Fruit fly (Drosophila melanogaster): Measurements from ENCODE around the gene Pgant8.

The Pgant8 gene

DNA sequence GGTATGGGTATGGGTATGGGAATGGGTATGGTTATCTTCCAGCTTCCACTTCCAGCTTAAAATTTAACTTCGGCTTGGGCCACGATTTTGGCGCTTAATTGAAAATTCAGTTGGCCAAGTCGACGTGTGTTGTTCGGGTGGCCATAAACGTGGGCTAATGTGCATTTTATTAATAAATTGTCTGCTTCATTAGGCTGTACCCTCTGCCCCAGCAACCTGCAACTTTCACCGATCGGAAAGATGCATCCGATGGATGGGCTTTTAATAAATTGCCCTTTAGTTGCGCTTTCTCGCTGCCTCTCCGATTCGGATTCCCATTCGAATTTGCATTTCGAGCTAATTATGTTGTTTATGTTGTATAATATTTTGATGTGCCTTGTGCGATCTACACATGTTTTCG, 11.5 kb downstream of the Pgant8 start:
- TF ChIP-seq psq (optimal IDR thresholded peaks at IDR 0.05) = no peak
- TF ChIP-seq usp (GFP tag; optimal IDR thresholded peaks at IDR 0.05) = no peak
- TF ChIP-seq EcR (GFP tag; optimal IDR thresholded peaks at IDR 0.05) = no peak
- no peak for TF ChIP-seq pan (optimal IDR thresholded peaks at IDR 0.05)
- TF ChIP-seq CG8478 (optimal IDR thresholded peaks at IDR 0.05) = no peak
- TF ChIP-seq Dll (optimal IDR thresholded peaks at IDR 0.05) = no peak

DNA sequence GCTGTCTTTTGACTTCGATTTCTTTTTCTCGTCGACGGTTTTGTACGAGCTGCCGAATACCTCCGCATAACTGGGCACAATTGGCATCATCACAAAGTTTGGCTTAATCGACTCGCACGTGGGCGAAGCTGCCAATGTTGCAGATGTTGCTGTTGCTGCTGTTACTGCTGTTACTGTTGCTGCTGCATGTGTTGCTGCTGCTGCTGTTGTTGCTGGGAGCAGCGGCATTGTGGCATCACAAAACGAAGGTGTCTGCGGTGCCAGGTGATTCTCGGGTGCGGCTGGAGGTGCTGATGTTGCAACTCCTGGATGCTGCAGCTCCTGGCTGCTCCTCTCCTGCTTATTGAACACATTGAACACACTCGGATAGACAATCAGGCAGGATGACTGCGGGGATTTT, 14.2 kb downstream of the Pgant8 start:
- TF ChIP-seq psq (optimal IDR thresholded peaks at IDR 0.05) (no peak), pan (optimal IDR thresholded peaks at IDR 0.05) (no peak), Dll (optimal IDR thresholded peaks at IDR 0.05) (no peak), usp (GFP tag; optimal IDR thresholded peaks at IDR 0.05) (no peak), CG8478 (optimal IDR thresholded peaks at IDR 0.05) (no peak), EcR (GFP tag; optimal IDR thresholded peaks at IDR 0.05) (no peak)

DNA sequence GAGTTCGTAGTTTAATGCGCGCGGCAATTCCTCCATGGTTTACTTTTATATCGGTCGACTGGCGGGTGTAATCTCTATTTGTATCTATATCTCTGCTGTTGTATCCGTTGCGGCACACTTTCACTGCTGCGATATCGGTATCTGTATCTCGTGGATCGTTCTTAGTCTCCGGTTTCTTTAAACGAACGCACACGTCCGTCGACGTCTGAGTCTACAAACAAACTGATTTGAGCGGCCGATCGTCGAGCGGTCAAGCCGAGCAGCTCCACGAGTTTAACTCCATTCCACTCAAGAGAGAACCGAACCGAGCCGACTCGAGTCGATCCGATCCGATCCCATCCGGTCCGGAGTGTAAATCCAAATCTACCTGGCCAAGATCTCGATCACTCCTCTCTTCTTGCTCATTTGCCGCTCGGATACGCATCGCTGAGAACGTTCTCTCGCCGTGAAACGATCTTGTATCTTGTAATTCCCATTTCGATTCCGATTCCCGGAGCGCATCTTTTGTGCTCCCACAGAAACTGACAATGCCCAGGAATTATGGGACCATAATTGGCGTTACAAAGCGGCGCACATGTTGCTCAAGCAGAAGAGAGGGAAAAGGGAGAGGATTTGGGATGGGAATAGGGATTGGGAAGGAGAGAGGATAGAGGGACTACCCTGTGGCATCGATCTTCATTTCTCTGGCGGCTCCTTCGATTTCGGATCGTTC, 16.1 kb downstream of the Pgant8 start, which contains the start of gene comm2:
comm2 (minus strand) TSS at position 225 of the 712 bp plus-strand sequence.
- no peak for TF ChIP-seq usp (GFP tag; optimal IDR thresholded peaks at IDR 0.05)
- TF ChIP-seq Dll (optimal IDR thresholded peaks at IDR 0.05) = peak; percentile 86
- TF ChIP-seq psq (optimal IDR thresholded peaks at IDR 0.05) = no peak
- TF ChIP-seq EcR (GFP tag; optimal IDR thresholded peaks at IDR 0.05) = no peak

DNA sequence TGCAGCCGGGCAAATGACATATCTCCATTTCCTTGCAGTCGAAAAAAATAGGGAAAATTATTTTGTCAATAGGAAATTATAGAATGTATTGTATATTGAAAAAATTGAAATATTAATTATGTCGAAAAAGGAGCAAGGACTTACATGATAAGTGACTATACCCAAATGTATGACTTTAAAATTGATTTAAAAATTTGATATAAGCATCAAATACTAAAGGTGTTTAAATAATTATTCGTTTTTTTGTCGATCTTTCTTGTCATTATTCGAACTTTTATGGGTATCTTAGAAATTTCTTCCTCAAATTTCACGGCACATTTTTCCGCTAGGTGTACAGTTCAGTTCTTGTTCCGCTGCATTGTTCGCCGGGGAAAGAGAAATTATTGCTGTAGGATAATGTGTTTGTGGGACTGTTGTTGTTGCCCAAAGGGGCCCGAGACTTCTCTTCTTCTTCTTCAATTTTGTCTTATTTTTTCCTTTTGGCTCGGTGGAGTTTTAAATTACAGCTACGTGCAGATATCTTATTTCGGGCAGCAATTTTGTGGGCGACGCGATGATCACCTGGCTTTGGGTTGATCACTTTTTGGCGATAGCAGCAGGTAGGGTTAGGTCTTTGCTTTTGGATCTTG, 16.8 kb downstream of the Pgant8 start:
- TF ChIP-seq psq (optimal IDR thresholded peaks at IDR 0.05) = no peak
- TF ChIP-seq Dll (optimal IDR thresholded peaks at IDR 0.05) = no peak
- no peak for TF ChIP-seq pan (optimal IDR thresholded peaks at IDR 0.05)

DNA sequence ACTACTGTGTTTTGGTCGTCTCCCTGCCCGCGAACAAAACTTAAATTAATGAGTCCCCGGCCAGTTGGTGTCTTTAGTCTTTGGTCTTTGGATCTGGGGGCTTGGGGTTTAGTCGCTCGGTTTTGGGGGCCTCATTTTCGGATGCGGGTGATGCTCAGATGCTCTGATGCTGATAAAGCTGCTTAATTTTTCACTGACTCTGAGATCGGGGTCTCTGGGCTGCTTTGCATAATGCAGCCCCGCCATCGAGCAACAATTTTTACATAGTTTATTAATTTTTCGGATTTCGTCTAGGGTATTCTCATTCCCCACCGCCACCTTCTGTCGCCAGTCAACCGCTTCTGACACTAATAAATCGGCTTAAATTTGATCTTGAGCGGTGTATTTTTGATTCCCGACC, 18.5 kb downstream of the Pgant8 start:
- TF ChIP-seq usp (GFP tag; optimal IDR thresholded peaks at IDR 0.05) = no peak
- TF ChIP-seq Dll (optimal IDR thresholded peaks at IDR 0.05) = no peak
- TF ChIP-seq psq (optimal IDR thresholded peaks at IDR 0.05) = no peak
- TF ChIP-seq CG8478 (optimal IDR thresholded peaks at IDR 0.05) = no peak
- TF ChIP-seq EcR (GFP tag; optimal IDR thresholded peaks at IDR 0.05) = no peak
- TF ChIP-seq pan (optimal IDR thresholded peaks at IDR 0.05) = no peak

dm6 chr3L:15703330-15704119, 19.9 kb downstream of the Pgant8 start:
- peak in 1 of 2 experiments; percentile 28 for TF ChIP-seq EcR (GFP tag; optimal IDR thresholded peaks at IDR 0.05)
- TF ChIP-seq pan (optimal IDR thresholded peaks at IDR 0.05) = no peak

dm6 chr3L:15704250-15704985, 20.7 kb downstream of the Pgant8 start:
- TF ChIP-seq psq (optimal IDR thresholded peaks at IDR 0.05) = no peak
- peak; percentile 30 to 61 for TF ChIP-seq EcR (GFP tag; optimal IDR thresholded peaks at IDR 0.05)

- TF ChIP-seq psq (optimal IDR thresholded peaks at IDR 0.05) = no peak
- no peak for TF ChIP-seq CG8478 (optimal IDR thresholded peaks at IDR 0.05)
- no peak for TF ChIP-seq EcR (GFP tag; optimal IDR thresholded peaks at IDR 0.05)
- no peak for TF ChIP-seq Dll (optimal IDR thresholded peaks at IDR 0.05)
- TF ChIP-seq usp (GFP tag; optimal IDR thresholded peaks at IDR 0.05) = no peak
- no peak for TF ChIP-seq pan (optimal IDR thresholded peaks at IDR 0.05)
Observed at dm6 chr3L:15706199-15706598, 22.5 kb downstream of the Pgant8 start.

DNA sequence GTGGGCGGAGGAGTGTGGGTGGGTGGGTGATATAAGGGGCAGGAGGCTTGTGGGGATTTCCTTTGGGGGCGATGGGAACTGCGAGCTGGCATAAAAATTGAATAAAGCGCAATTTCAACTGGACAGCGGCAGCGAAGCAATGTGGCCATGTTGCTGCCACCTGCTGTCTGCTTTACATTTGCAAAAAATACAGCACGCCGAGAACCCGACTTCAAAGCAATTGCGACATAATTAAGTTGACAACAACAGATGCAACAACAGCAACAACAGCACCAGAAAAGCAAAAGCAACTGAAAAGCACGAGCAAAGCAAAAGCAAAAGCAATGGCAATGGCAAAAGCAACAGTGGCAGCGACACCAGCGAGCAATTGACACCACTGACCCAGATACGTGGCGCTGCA, 24.5 kb downstream of the Pgant8 start:
- TF ChIP-seq pan (optimal IDR thresholded peaks at IDR 0.05) = no peak
- no peak for TF ChIP-seq CG8478 (optimal IDR thresholded peaks at IDR 0.05)
- no peak for TF ChIP-seq psq (optimal IDR thresholded peaks at IDR 0.05)
- no peak for TF ChIP-seq usp (GFP tag; optimal IDR thresholded peaks at IDR 0.05)
- TF ChIP-seq Dll (optimal IDR thresholded peaks at IDR 0.05) = no peak
- TF ChIP-seq EcR (GFP tag; optimal IDR thresholded peaks at IDR 0.05) = no peak

- TF ChIP-seq EcR (GFP tag; optimal IDR thresholded peaks at IDR 0.05) (no peak), pan (optimal IDR thresholded peaks at IDR 0.05) (no peak), psq (optimal IDR thresholded peaks at IDR 0.05) (no peak), Dll (optimal IDR thresholded peaks at IDR 0.05) (no peak), CG8478 (optimal IDR thresholded peaks at IDR 0.05) (no peak), usp (GFP tag; optimal IDR thresholded peaks at IDR 0.05) (no peak)
Observed at dm6 chr3L:15708579-15708978, 24.9 kb downstream of the Pgant8 start.

dm6 chr3L:15710125-15710524, 26.5 kb downstream of the Pgant8 start:
- no peak for TF ChIP-seq Dll (optimal IDR thresholded peaks at IDR 0.05)
- TF ChIP-seq CG8478 (optimal IDR thresholded peaks at IDR 0.05) = no peak

DNA sequence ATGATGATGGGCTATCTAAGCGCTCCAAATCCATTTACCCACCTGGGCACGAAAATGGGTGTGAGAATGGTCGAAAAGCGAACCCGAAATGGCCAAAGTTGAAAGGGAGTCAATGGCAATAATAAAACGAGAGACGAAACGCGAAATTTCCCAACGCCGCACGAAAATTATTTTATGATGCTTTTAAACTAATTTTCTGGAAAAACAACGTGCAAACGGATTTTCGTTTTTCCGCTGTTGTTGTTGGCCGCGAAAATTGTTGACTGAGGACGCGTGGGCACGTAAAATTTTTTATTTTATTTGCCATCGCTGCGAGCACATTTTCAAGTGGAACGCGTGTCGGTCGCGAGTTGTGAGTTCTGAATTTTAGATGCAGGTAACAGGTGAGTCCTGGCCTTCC, 27.5 kb downstream of the Pgant8 start:
- TF ChIP-seq pan (optimal IDR thresholded peaks at IDR 0.05) = no peak
- TF ChIP-seq Dll (optimal IDR thresholded peaks at IDR 0.05) = no peak
- no peak for TF ChIP-seq usp (GFP tag; optimal IDR thresholded peaks at IDR 0.05)
- no peak for TF ChIP-seq psq (optimal IDR thresholded peaks at IDR 0.05)
- no peak for TF ChIP-seq CG8478 (optimal IDR thresholded peaks at IDR 0.05)
- TF ChIP-seq EcR (GFP tag; optimal IDR thresholded peaks at IDR 0.05) = no peak
